Worm (Caenorhabditis elegans): ENCODE measurements around the gene vps-15.

DNA sequence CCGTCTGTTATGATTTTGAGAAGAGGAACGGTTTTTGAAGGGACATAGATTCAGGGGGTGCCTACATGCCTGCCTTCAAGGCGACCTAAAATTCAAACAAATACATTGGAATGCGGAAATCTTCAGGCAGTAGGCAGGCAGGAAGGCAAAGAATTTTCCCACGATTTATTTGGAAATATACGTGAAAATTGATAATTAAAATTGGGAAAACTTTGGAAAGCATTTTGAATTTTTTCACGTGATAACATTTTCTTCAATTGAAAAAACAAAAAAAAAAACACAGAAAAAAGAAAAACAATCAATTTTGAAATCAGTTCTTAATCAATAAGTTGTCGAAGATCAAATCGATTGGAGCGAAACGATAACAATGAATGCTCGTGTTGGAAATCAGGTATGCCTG is 9.4 kb downstream of the vps-15 start, which contains the start of gene ZK930.4:
- TF ChIP-seq dao-5 (tag; optimal IDR thresholded peaks at IDR 0.05) (no peak), him-1 (tag; optimal IDR thresholded peaks at IDR 0.05) (no peak), W03F9.2 (tag; optimal IDR thresholded peaks at IDR 0.05) (no peak)

Measured in whole organism, L4/young adult.